Worm (Caenorhabditis elegans) whole organism, L1 larva: ENCODE data around the gene gldi-5.

Experiments used
- F16B12.6 ChIP-seq: fragments of 150-350 bp; optimal IDR thresholded peaks from 2 replicates; lab custom pipeline; 2014; ENCODE audit warnings: missing biosample characterization, missing genetic modification characterization
- aly-2 ChIP-seq: fragments of 150-350 bp; optimal IDR thresholded peaks from 2 replicates; lab custom pipeline; 2014; ENCODE audit warnings: missing biosample characterization, missing genetic modification characterization
- mep-1 ChIP-seq: fragments of 150-350 bp; optimal IDR thresholded peaks from 2 replicates; lab custom pipeline; 2014; ENCODE audit warnings: missing biosample characterization, missing genetic modification characterization
- nhr-28 ChIP-seq: fragments of 150-350 bp; optimal IDR thresholded peaks from 2 replicates; lab custom pipeline; 2014; ENCODE audit warnings: missing biosample characterization, missing genetic modification characterization
- skn-1 ChIP-seq: fragments of 150-350 bp; optimal IDR thresholded peaks from 2 replicates; lab custom pipeline; 2014; ENCODE audit warnings: missing biosample characterization, missing genetic modification characterization
- tlp-1 ChIP-seq: fragments of 150-350 bp; optimal IDR thresholded peaks from 2 replicates; lab custom pipeline; 2014; ENCODE audit warnings: missing biosample characterization, missing genetic modification characterization
- unc-62 ChIP-seq: fragments of 150-350 bp; optimal IDR thresholded peaks from 2 replicates; lab custom pipeline; 2014; ENCODE audit warnings: missing biosample characterization, missing genetic modification reagents, missing genetic modification characterization
- unc-86 ChIP-seq: sonication (generic microtip); optimal IDR thresholded peaks from 2 replicates; lab custom pipeline; 2016; ENCODE audit warnings: missing genetic modification characterization, missing compliant biosample characterization

DNA sequence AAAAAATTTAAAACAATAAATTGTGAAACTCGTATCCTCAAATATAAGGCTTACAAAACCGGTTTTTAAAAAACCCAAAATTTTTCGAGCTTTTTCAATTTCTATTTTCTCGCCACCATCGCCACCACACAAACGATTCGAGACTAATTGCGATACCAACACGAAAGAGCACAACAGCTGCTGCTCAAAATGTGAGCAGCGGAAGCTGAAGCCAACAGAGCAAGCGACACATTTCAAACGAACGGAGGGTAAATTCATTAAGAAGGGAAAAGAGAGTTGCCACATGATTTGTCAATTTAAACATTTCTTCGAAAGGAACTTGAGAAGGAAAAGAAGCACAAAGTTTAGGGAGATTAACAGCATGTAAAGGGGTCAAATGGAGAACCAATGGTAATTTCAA lies 47.2 kb downstream of the gldi-5 start:
- TF ChIP-seq aly-2 (tag; lab: Kevin White, UChicago), result no peak
- no peak for TF ChIP-seq tlp-1
- TF ChIP-seq F16B12.6 (tag; lab: Kevin White, UChicago), result no peak
- no peak for TF ChIP-seq unc-62
- no peak for TF ChIP-seq mep-1 (tag; lab: Kevin White, UChicago)
- no peak for TF ChIP-seq skn-1 (tag; lab: Kevin White, UChicago)
- TF ChIP-seq nhr-28 (tag; lab: Kevin White, UChicago), result no peak
- no peak for TF ChIP-seq unc-86 (tag; lab: Kevin White, UChicago)
